Fruit fly (Drosophila melanogaster) whole organism, pupa: Measurements from ENCODE around the gene RpL7-like.

Experiments
- CG10348 ChIP-seq: fragments of 200-800 bp; sonication (Bioruptor generic); IDR thresholded peaks from 2 replicates; pipeline ENCODE4 v1.3.6; 2022; ENCODE audit warnings: missing biosample characterization, missing genetic modification characterization
- CG12605 ChIP-seq: fragments of 200-800 bp; sonication (Bioruptor generic); IDR thresholded peaks from 2 replicates; pipeline ENCODE4 v1.3.6; 2022; ENCODE audit warnings: missing biosample characterization, missing genetic modification characterization
- CG13204 ChIP-seq: fragments of 200-800 bp; sonication (Bioruptor generic); optimal IDR thresholded peaks from 2 replicates; lab custom pipeline; 2018; ENCODE audit warnings: missing biosample characterization, mild to moderate bottlenecking, missing genetic modification characterization, moderate library complexity
- CG14655 ChIP-seq: fragments of 200-800 bp; sonication (Bioruptor generic); optimal IDR thresholded peaks from 3 replicates; lab custom pipeline; 2017; ENCODE audit warnings: mild to moderate bottlenecking, missing biosample characterization, missing genetic modification reagents, missing genetic modification characterization
- CG15710 ChIP-seq: fragments of 200-800 bp; sonication (Bioruptor generic); optimal IDR thresholded peaks from 2 replicates; lab custom pipeline; 2018; ENCODE audit warnings: missing biosample characterization, mild to moderate bottlenecking, missing genetic modification characterization, moderate library complexity
- CG17806 ChIP-seq: fragments of 200-800 bp; sonication (Bioruptor generic); optimal IDR thresholded peaks from 2 replicates; lab custom pipeline; 2018; ENCODE audit warnings: missing biosample characterization, mild to moderate bottlenecking, missing genetic modification characterization, moderate library complexity
- CG32121 ChIP-seq: fragments of 200-800 bp; sonication (Bioruptor generic); IDR thresholded peaks from 2 replicates; pipeline ENCODE4 v1.3.6; 2022; ENCODE audit warnings: missing biosample characterization, missing genetic modification characterization
- CG34367 ChIP-seq: fragments of 200-800 bp; sonication (Bioruptor generic); optimal IDR thresholded peaks from 2 replicates; lab custom pipeline; 2018; ENCODE audit warnings: missing biosample characterization, mild to moderate bottlenecking, missing genetic modification characterization
- CG4496 ChIP-seq: fragments of 200-800 bp; sonication (Bioruptor generic); IDR thresholded peaks from 3 replicates; pipeline ENCODE4 v1.3.6; 2022; ENCODE audit warnings: missing biosample characterization, missing genetic modification characterization
- CG8159 ChIP-seq: fragments of 200-800 bp; sonication (Bioruptor generic); optimal IDR thresholded peaks from 3 replicates; lab custom pipeline; 2018; ENCODE audit warnings: missing biosample characterization, mild to moderate bottlenecking, missing genetic modification characterization, moderate library complexity
- CG8301 ChIP-seq: fragments of 200-800 bp; sonication (Bioruptor generic); optimal IDR thresholded peaks from 2 replicates; lab custom pipeline; 2018; ENCODE audit warnings: missing biosample characterization, mild to moderate bottlenecking, missing genetic modification characterization
- CG9948 ChIP-seq: fragments of 200-800 bp; sonication (Bioruptor generic); optimal IDR thresholded peaks from 2 replicates; lab custom pipeline; 2018; ENCODE audit warnings: missing biosample characterization, mild to moderate bottlenecking, missing genetic modification characterization, moderate library complexity
- D1 ChIP-seq: fragments of 200-800 bp; sonication (Bioruptor generic); optimal IDR thresholded peaks from 2 replicates; lab custom pipeline; 2018; ENCODE audit warnings: missing biosample characterization, mild to moderate bottlenecking, missing genetic modification characterization, moderate library complexity
- EcR ChIP-seq: fragments of 200-800 bp; sonication (Bioruptor generic); optimal IDR thresholded peaks from 3 replicates; lab custom pipeline; 2019; ENCODE audit warnings: missing biosample characterization, missing genetic modification characterization, mild to moderate bottlenecking, moderate library complexity, missing genetic modification reagents
- Ets98B ChIP-seq: fragments of 200-800 bp; sonication (Bioruptor generic); IDR thresholded peaks from 2 replicates; pipeline ENCODE4 v1.3.6; 2022; ENCODE audit warnings: missing biosample characterization, missing genetic modification characterization
- Pif1A ChIP-seq: fragments of 200-800 bp; sonication (Bioruptor generic); optimal IDR thresholded peaks from 3 replicates; lab custom pipeline; 2016; ENCODE audit warnings: missing biosample characterization, missing genetic modification characterization
- Pif1B ChIP-seq: fragments of 200-800 bp; sonication (Bioruptor generic); optimal IDR thresholded peaks from 3 replicates; lab custom pipeline; 2016; ENCODE audit warnings: missing biosample characterization, missing genetic modification characterization
- Snoo ChIP-seq: fragments of 200-800 bp; sonication (Bioruptor generic); optimal IDR thresholded peaks from 3 replicates; lab custom pipeline; 2017; ENCODE audit warnings: missing biosample characterization, mild to moderate bottlenecking, missing genetic modification characterization, inconsistent platforms
- fd96Ca ChIP-seq: fragments of 200-800 bp; sonication (Bioruptor generic); IDR thresholded peaks from 3 replicates; pipeline ENCODE4 v1.3.6; 2022; ENCODE audit warnings: missing biosample characterization, missing genetic modification characterization
- gl ChIP-seq: fragments of 200-800 bp; sonication (Bioruptor generic); optimal IDR thresholded peaks from 2 replicates; lab custom pipeline; 2018; ENCODE audit warnings: missing biosample characterization, mild to moderate bottlenecking, missing genetic modification characterization
- rn ChIP-seq: fragments of 200-800 bp; sonication (Bioruptor generic); IDR thresholded peaks from 2 replicates; pipeline ENCODE4 v1.3.6; 2022; ENCODE audit warnings: missing biosample characterization, missing genetic modification characterization

Gene RpL7-like

dm6 chr2L:12079827-12080381 lies 23.8 kb downstream of the RpL7-like start:
- no peak for TF ChIP-seq CG13204 (GFP tag; lab: Kevin White, UChicago)
- no peak for TF ChIP-seq EcR (GFP tag; lab: Kevin White, UChicago)
- no peak for TF ChIP-seq gl (tag; lab: Kevin White, UChicago)
- no peak for TF ChIP-seq Snoo (tag; lab: Kevin White, UChicago)
- TF ChIP-seq CG8301 (tag; lab: Kevin White, UChicago): no peak
- no peak for TF ChIP-seq CG12605
- TF ChIP-seq CG14655 (GFP tag; lab: Kevin White, UChicago): no peak
- no peak for TF ChIP-seq CG8159
- TF ChIP-seq CG17806 (tag; lab: Kevin White, UChicago): no peak
- TF ChIP-seq, all 21 proteins: peak for 0

- TF ChIP-seq Pif1A (GFP tag; lab: Kevin White, UChicago): no peak
- TF ChIP-seq gl (tag; lab: Kevin White, UChicago): no peak
- no peak for TF ChIP-seq CG32121 (GFP tag; lab: Robert Waterston, UW)
- TF ChIP-seq Snoo (tag; lab: Kevin White, UChicago): no peak
Measured at dm6 chr2L:12081118-12081665, 25.1 kb downstream of the RpL7-like start.

- TF ChIP-seq CG9948 (tag; lab: Kevin White, UChicago) (no peak), fd96Ca (GFP tag; lab: Robert Waterston, UW) (no peak), CG12605 (no peak)
Measured at dm6 chr2L:12085010-12085409, 28.9 kb downstream of the RpL7-like start.

dm6 chr2L:12085619-12086171 lies 29.6 kb downstream of the RpL7-like start, which contains the start of gene prd:
Gene prd, minus strand, starts transcription at chr2L:12085827.
- TF ChIP-seq Snoo (tag; lab: Kevin White, UChicago) (no peak), CG32121 (GFP tag; lab: Robert Waterston, UW) (no peak), CG4496 (GFP tag; lab: Robert Waterston, UW) (no peak), fd96Ca (GFP tag; lab: Robert Waterston, UW) (no peak), CG12605 (no peak), EcR (GFP tag; lab: Kevin White, UChicago) (no peak), CG13204 (GFP tag; lab: Kevin White, UChicago) (no peak), rn (GFP tag; lab: Robert Waterston, UW) (no peak), Pif1B (GFP tag; lab: Kevin White, UChicago) (no peak), gl (tag; lab: Kevin White, UChicago) (no peak), CG8301 (tag; lab: Kevin White, UChicago) (no peak), CG9948 (tag; lab: Kevin White, UChicago) (no peak), CG17806 (tag; lab: Kevin White, UChicago) (no peak), CG8159 (no peak), CG15710 (tag; lab: Kevin White, UChicago) (no peak), CG10348 (GFP tag; lab: Robert Waterston, UW) (no peak), Ets98B (GFP tag; lab: Robert Waterston, UW) (no peak)
- TF ChIP-seq, all 21 proteins: peak for 0

- TF ChIP-seq CG8159 (no peak), D1 (no peak), CG14655 (GFP tag; lab: Kevin White, UChicago) (no peak), CG34367 (tag; lab: Kevin White, UChicago) (no peak), CG13204 (GFP tag; lab: Kevin White, UChicago) (no peak), CG17806 (tag; lab: Kevin White, UChicago) (no peak), CG9948 (tag; lab: Kevin White, UChicago) (no peak), Snoo (tag; lab: Kevin White, UChicago) (no peak), CG10348 (GFP tag; lab: Robert Waterston, UW) (no peak), CG4496 (GFP tag; lab: Robert Waterston, UW) (no peak), CG32121 (GFP tag; lab: Robert Waterston, UW) (no peak), Pif1A (GFP tag; lab: Kevin White, UChicago) (no peak), fd96Ca (GFP tag; lab: Robert Waterston, UW) (no peak), Ets98B (GFP tag; lab: Robert Waterston, UW) (no peak), CG12605 (no peak), gl (tag; lab: Kevin White, UChicago) (no peak), CG15710 (tag; lab: Kevin White, UChicago) (no peak), CG8301 (tag; lab: Kevin White, UChicago) (no peak), EcR (GFP tag; lab: Kevin White, UChicago) (no peak)
Measured at dm6 chr2L:12087442-12087841, 31.3 kb downstream of the RpL7-like start.

- no peak for TF ChIP-seq Pif1B (GFP tag; lab: Kevin White, UChicago)
- TF ChIP-seq CG32121 (GFP tag; lab: Robert Waterston, UW): no peak
- no peak for TF ChIP-seq CG4496 (GFP tag; lab: Robert Waterston, UW)
- no peak for TF ChIP-seq D1
- no peak for TF ChIP-seq rn (GFP tag; lab: Robert Waterston, UW)
Measured at dm6 chr2L:12089145-12089544, 33.0 kb downstream of the RpL7-like start.
